Fruit fly (Drosophila melanogaster): ENCODE measurements around the gene Cpr64Aa.
A peak's percentile ranks its signal among the peaks of the same experiment; 100 is the strongest.

Gene Cpr64Aa

DNA sequence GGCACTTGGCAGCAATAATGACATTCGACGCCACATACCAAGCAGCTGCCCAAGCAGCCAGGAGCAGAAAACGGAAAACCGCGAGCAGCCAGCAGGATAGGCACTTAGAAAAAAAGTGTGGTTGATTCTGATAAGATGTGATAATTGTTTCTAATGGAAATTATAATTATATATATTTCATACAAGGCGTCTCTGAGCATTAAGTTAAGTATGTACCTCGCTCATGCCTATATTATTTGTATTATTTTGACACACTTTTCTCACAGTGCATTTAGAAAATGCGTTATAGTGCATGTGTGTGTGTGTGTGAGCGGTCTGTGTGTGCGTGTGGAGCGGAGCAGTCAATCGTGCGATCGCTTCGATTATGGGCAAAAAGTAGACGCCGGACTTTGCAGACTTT lies 50.6 kb downstream of the Cpr64Aa start (continued):
- TF ChIP-seq Oli (tag; optimal IDR thresholded peaks at IDR 0.05): peak; percentile 13
- no peak for TF ChIP-seq Sry-δ (GFP tag; optimal IDR thresholded peaks at IDR 0.05)
- TF ChIP-seq CG13775 (GFP tag; optimal IDR thresholded peaks at IDR 0.05): peak; percentile 21
- peak; percentile 9 for TF ChIP-seq CG30403 (GFP tag; optimal IDR thresholded peaks at IDR 0.05)
- no peak for TF ChIP-seq lov (optimal IDR thresholded peaks at IDR 0.05)
- TF ChIP-seq lov (GFP tag; IDR thresholded peaks at IDR 0.05): 0 out of 3 replicates have a peak, but pooled peaks have one; percentile 17
- peak; percentile 83 for TF ChIP-seq CG15696 (tag; optimal IDR thresholded peaks at IDR 0.05)
- TF ChIP-seq CG6689 (GFP tag; IDR thresholded peaks at IDR 0.05): peak; percentile 27; the same call in 1 of the 2 replicates
- TF ChIP-seq CG4617 (GFP tag; optimal IDR thresholded peaks at IDR 0.05; ENCODE audit: borderline replicate concordance): peak; percentile 3
- TF ChIP-seq HLH4C (GFP tag; IDR thresholded peaks at IDR 0.05; ENCODE audit: partially characterized antibody): no peak
- TF ChIP-seq Dip2 (GFP tag; IDR thresholded peaks at IDR 0.05): no peak
- no peak for TF ChIP-seq Ets97D (GFP tag; optimal IDR thresholded peaks at IDR 0.05)
- peak; percentile 90 for TF ChIP-seq zen (tag; optimal IDR thresholded peaks at IDR 0.05)
- TF ChIP-seq CG11398 (GFP tag; optimal IDR thresholded peaks at IDR 0.05): no peak
- TF ChIP-seq eve (GFP tag; optimal IDR thresholded peaks at IDR 0.05): peak in 1 of 2 experiments; percentile 17
- TF ChIP-seq vvl (GFP tag; IDR thresholded peaks at IDR 0.05): peak; percentile 31; the same call in 1 of the 2 replicates
- TF ChIP-seq nom (GFP tag; optimal IDR thresholded peaks at IDR 0.05): peak; percentile 19
- peak; percentile 19 for TF ChIP-seq Xbp1 (GFP tag; optimal IDR thresholded peaks at IDR 0.05)
- TF ChIP-seq ken (GFP tag; IDR thresholded peaks at IDR 0.05): no peak
- TF ChIP-seq CG33557 (GFP tag; optimal IDR thresholded peaks at IDR 0.05): peak; percentile 22
- no peak for TF ChIP-seq CG16779 (GFP tag; IDR thresholded peaks at IDR 0.05)
- TF ChIP-seq zf30C (GFP tag; optimal IDR thresholded peaks at IDR 0.05): peak; percentile 58
- peak; percentile 53 for TF ChIP-seq fd102C (GFP tag; optimal IDR thresholded peaks at IDR 0.05)
- peak; percentile 33 for TF ChIP-seq CG1602 (GFP tag; optimal IDR thresholded peaks at IDR 0.05)
- TF ChIP-seq CG9727 (GFP tag; optimal IDR thresholded peaks at IDR 0.05): peak; percentile 68
- TF ChIP-seq CG30431 (GFP tag; optimal IDR thresholded peaks at IDR 0.05): peak; percentile 44
- peak; percentile 22 for TF ChIP-seq CG8388 (GFP tag; optimal IDR thresholded peaks at IDR 0.05)
- TF ChIP-seq CG10979 (tag; optimal IDR thresholded peaks at IDR 0.05): peak; percentile 67
- peak; percentile 31 for TF ChIP-seq cg (GFP tag; optimal IDR thresholded peaks at IDR 0.05)
- 0 out of 2 replicates have a peak, but pooled peaks have one; percentile 30 for TF ChIP-seq dan (GFP tag; IDR thresholded peaks at IDR 0.05)
- peak; percentile 18 for TF ChIP-seq lbe (GFP tag; optimal IDR thresholded peaks at IDR 0.05)
- TF ChIP-seq Six4 (GFP tag; optimal IDR thresholded peaks at IDR 0.05): no peak
- TF ChIP-seq corto (GFP tag; optimal IDR thresholded peaks at IDR 0.05): peak; percentile 44
- TF ChIP-seq chm (GFP tag; IDR thresholded peaks at IDR 0.05): peak; percentile 47; the same call in 1 of the 2 replicates
- peak in 1 of 3 experiments; percentile 58 for TF ChIP-seq lola (GFP tag; optimal IDR thresholded peaks at IDR 0.05)
- TF ChIP-seq Abd-B (GFP tag; optimal IDR thresholded peaks at IDR 0.05): peak; percentile 15
- peak; percentile 60 for TF ChIP-seq CG4424 (GFP tag; optimal IDR thresholded peaks at IDR 0.05)
- peak; percentile 3 for TF ChIP-seq Ssrp (tag; optimal IDR thresholded peaks at IDR 0.05)
- TF ChIP-seq gce (GFP tag; IDR thresholded peaks at IDR 0.05): 0 out of 3 replicates have a peak, but pooled peaks have one; percentile 30
- peak; percentile 58 for TF ChIP-seq Med (GFP tag)
- TF ChIP-seq CG8765 (GFP tag; IDR thresholded peaks at IDR 0.05): peak; percentile 66; the same call in 1 of the 2 replicates
- peak; percentile 56 for TF ChIP-seq CG17829 (tag; optimal IDR thresholded peaks at IDR 0.05)
- TF ChIP-seq az2 (GFP tag; optimal IDR thresholded peaks at IDR 0.05): peak; percentile 11
- TF ChIP-seq CG4730 (GFP tag; IDR thresholded peaks at IDR 0.05): no peak

Measured in whole organism, embryonic.